Fruit fly (Drosophila melanogaster) whole organism, embryonic: Measurements from ENCODE around the gene f-cup.

Source experiments
- ATbp ChIP-seq: fragments of 200-800 bp; sonication (Bioruptor generic); optimal IDR thresholded peaks from 2 replicates; lab custom pipeline; 2017; ENCODE audit warnings: missing biosample characterization, mild to moderate bottlenecking, missing genetic modification characterization, missing genetic modification reagents
- CG10366 ChIP-seq: fragments of 200-800 bp; sonication (Bioruptor generic); IDR thresholded peaks from 2 replicates; pipeline ENCODE4 v1.3.6; 2022; ENCODE audit warnings: missing biosample characterization, missing genetic modification characterization
- CG10543 ChIP-seq: fragments of 200-800 bp; sonication (Bioruptor generic); optimal IDR thresholded peaks from 3 replicates; lab custom pipeline; 2017; ENCODE audit warnings: missing biosample characterization, mild to moderate bottlenecking, missing genetic modification characterization, moderate library complexity
- CG11398 ChIP-seq: fragments of 200-800 bp; sonication (Bioruptor generic); optimal IDR thresholded peaks from 2 replicates; lab custom pipeline; 2016; ENCODE audit warnings: missing biosample characterization, missing genetic modification characterization
- CG12236 ChIP-seq: fragments of 200-800 bp; sonication (Bioruptor generic); optimal IDR thresholded peaks from 2 replicates; lab custom pipeline; 2016; ENCODE audit warnings: missing biosample characterization, missing genetic modification characterization
- CG1233 ChIP-seq: fragments of 200-800 bp; sonication (Bioruptor generic); optimal IDR thresholded peaks from 4 replicates; lab custom pipeline; 2018; ENCODE audit warnings: missing biosample characterization, mild to moderate bottlenecking, missing genetic modification characterization
- CG12744 ChIP-seq: fragments of 200-800 bp; sonication (Bioruptor generic); optimal IDR thresholded peaks from 2 replicates; lab custom pipeline; 2016; ENCODE audit warnings: missing biosample characterization, missing genetic modification characterization
- CG13296 ChIP-seq: fragments of 200-800 bp; sonication (Bioruptor generic); optimal IDR thresholded peaks from 3 replicates; lab custom pipeline; 2018; ENCODE audit warnings: missing biosample characterization, mild to moderate bottlenecking, missing genetic modification characterization
- CG13775 ChIP-seq: fragments of 200-800 bp; sonication (Bioruptor generic); optimal IDR thresholded peaks from 3 replicates; lab custom pipeline; 2017; ENCODE audit warnings: missing biosample characterization, mild to moderate bottlenecking, missing genetic modification characterization
- CG14710 ChIP-seq: fragments of 200-800 bp; sonication (Bioruptor generic); optimal IDR thresholded peaks from 3 replicates; lab custom pipeline; 2019; ENCODE audit warnings: missing biosample characterization, mild to moderate bottlenecking, missing genetic modification characterization, moderate library complexity
- CG14965 ChIP-seq: fragments of 200-800 bp; sonication (Bioruptor generic); optimal IDR thresholded peaks from 2 replicates; lab custom pipeline; 2016; ENCODE audit warnings: missing biosample characterization, missing genetic modification characterization, borderline replicate concordance
- CG15601 ChIP-seq: fragments of 200-800 bp; sonication (Bioruptor generic); optimal IDR thresholded peaks from 3 replicates; lab custom pipeline; 2019; ENCODE audit warnings: missing biosample characterization, mild to moderate bottlenecking, missing genetic modification characterization, moderate library complexity
- CG17829 ChIP-seq: fragments of 200-800 bp; optimal IDR thresholded peaks from 2 replicates; lab custom pipeline; 2019; ENCODE audit warnings: missing biosample characterization, mild to moderate bottlenecking, missing genetic modification characterization, moderate library complexity
- CG2875 ChIP-seq: fragments of 200-800 bp; sonication (Bioruptor generic); optimal IDR thresholded peaks from 2 replicates; lab custom pipeline; 2017; ENCODE audit warnings: missing biosample characterization, mild to moderate bottlenecking, missing genetic modification characterization, missing genetic modification reagents
- CG32532 ChIP-seq: fragments of 200-800 bp; sonication (Bioruptor generic); IDR thresholded peaks from 2 replicates; pipeline ENCODE4 v1.3.6; 2022; ENCODE audit warnings: missing biosample characterization, missing genetic modification characterization
- CG34224 ChIP-seq: fragments of 200-800 bp; sonication (Bioruptor generic); IDR thresholded peaks from 3 replicates; pipeline ENCODE4 v1.3.6; 2022; ENCODE audit warnings: missing biosample characterization, missing genetic modification characterization; ENCODE audit not compliant: partially characterized antibody
- CG5180 ChIP-seq: fragments of 200-800 bp; sonication (Bioruptor generic); optimal IDR thresholded peaks from 3 replicates; lab custom pipeline; 2017; ENCODE audit warnings: missing biosample characterization, missing genetic modification characterization, mild to moderate bottlenecking, moderate library complexity, missing genetic modification reagents
- CG6813 ChIP-seq: fragments of 200-800 bp; sonication (Bioruptor generic); optimal IDR thresholded peaks from 2 replicates; lab custom pipeline; 2017; ENCODE audit warnings: missing biosample characterization, missing genetic modification characterization, mild to moderate bottlenecking, moderate library complexity, missing genetic modification reagents
- CG7357 ChIP-seq: fragments of 200-800 bp; sonication (Bioruptor generic); IDR thresholded peaks from 3 replicates; pipeline ENCODE4 v1.3.6; 2022; ENCODE audit warnings: missing biosample characterization, missing genetic modification characterization
- CG7556 ChIP-seq: fragments of 200-800 bp; sonication (Bioruptor generic); optimal IDR thresholded peaks from 2 replicates; lab custom pipeline; 2017; ENCODE audit warnings: missing biosample characterization, mild to moderate bottlenecking, missing genetic modification characterization
- CG8388 ChIP-seq: fragments of 200-800 bp; sonication (Bioruptor generic); optimal IDR thresholded peaks from 2 replicates; lab custom pipeline; 2019; ENCODE audit warnings: missing biosample characterization, mild to moderate bottlenecking, missing genetic modification characterization, moderate library complexity
- CG8924 ChIP-seq: fragments of 200-800 bp; optimal IDR thresholded peaks from 3 replicates; lab custom pipeline; 2019; ENCODE audit warnings: missing biosample characterization, mild to moderate bottlenecking, missing genetic modification characterization, moderate library complexity
- CG9215 ChIP-seq: fragments of 200-800 bp; sonication (Bioruptor generic); IDR thresholded peaks from 2 replicates; pipeline ENCODE4 v1.3.6; 2022; ENCODE audit warnings: missing biosample characterization, missing genetic modification characterization
- CG9727 ChIP-seq: fragments of 200-800 bp; sonication (Bioruptor generic); optimal IDR thresholded peaks from 3 replicates; lab custom pipeline; 2017; ENCODE audit warnings: missing biosample characterization, mild to moderate bottlenecking, missing genetic modification characterization
- Dll ChIP-seq: fragments of 200-800 bp; sonication (Bioruptor generic); IDR thresholded peaks from 4 replicates; pipeline ENCODE4 v1.3.6; 2022; ENCODE audit warnings: missing biosample characterization, missing genetic modification characterization; ENCODE audit not compliant: partially characterized antibody
- Hmx ChIP-seq: fragments of 200-800 bp; sonication (Bioruptor generic); optimal IDR thresholded peaks from 2 replicates; lab custom pipeline; 2016; ENCODE audit warnings: missing biosample characterization, missing genetic modification characterization
- Kr ChIP-seq: fragments of 200-800 bp; sonication (Bioruptor generic); optimal IDR thresholded peaks from 2 replicates; lab custom pipeline; 2017; ENCODE audit warnings: missing biosample characterization, mild to moderate bottlenecking, missing genetic modification characterization
- Nf-YB ChIP-seq: fragments of 200-800 bp; sonication (Bioruptor generic); optimal IDR thresholded peaks from 3 replicates; lab custom pipeline; 2019; ENCODE audit warnings: missing biosample characterization, mild to moderate bottlenecking, missing genetic modification characterization, moderate library complexity
- NfI ChIP-seq: fragments of 200-800 bp; sonication (Bioruptor generic); optimal IDR thresholded peaks from 3 replicates; lab custom pipeline; 2018; ENCODE audit warnings: missing biosample characterization, mild to moderate bottlenecking, missing genetic modification characterization, moderate library complexity
- Oaz ChIP-seq: fragments of 200-800 bp; sonication (Bioruptor generic); IDR thresholded peaks from 2 replicates; pipeline ENCODE4 v1.3.6; 2022; ENCODE audit warnings: missing biosample characterization, missing genetic modification characterization
- Sry-δ ChIP-seq: fragments of 200-800 bp; sonication (Bioruptor generic); optimal IDR thresholded peaks from 2 replicates; lab custom pipeline; 2016; ENCODE audit warnings: missing biosample characterization, missing genetic modification characterization
- Vsx1 ChIP-seq: fragments of 200-800 bp; sonication (Bioruptor generic); optimal IDR thresholded peaks from 2 replicates; lab custom pipeline; 2017; ENCODE audit warnings: missing biosample characterization, mild to moderate bottlenecking, missing genetic modification characterization, missing genetic modification reagents
- cad ChIP-seq: fragments of >200 bp; optimal IDR thresholded peaks from 2 replicates; lab custom pipeline; 2017; ENCODE audit warnings: missing biosample characterization, missing genetic modification characterization
- crc ChIP-seq: fragments of 200-800 bp; sonication (Bioruptor generic); optimal IDR thresholded peaks from 2 replicates; lab custom pipeline; 2016; ENCODE audit warnings: missing biosample characterization, missing genetic modification characterization
- croc ChIP-seq: fragments of 200-800 bp; sonication (Bioruptor generic); conservative IDR thresholded peaks from 3 replicates; pipeline ENCODE4 v1.3.6; 2022; ENCODE audit warnings: missing biosample characterization, missing genetic modification characterization
- crol ChIP-seq: fragments of 200-800 bp; sonication (Bioruptor generic); IDR thresholded peaks from 2 replicates; pipeline ENCODE4 v1.3.6; 2022; ENCODE audit warnings: missing biosample characterization, missing genetic modification characterization
- gsb ChIP-seq: fragments of 200-800 bp; sonication (Bioruptor generic); IDR thresholded peaks from 2 replicates; pipeline ENCODE4 v1.3.6; 2022; ENCODE audit warnings: missing biosample characterization, missing genetic modification characterization
- ind ChIP-seq: fragments of 200-800 bp; sonication (Bioruptor generic); optimal IDR thresholded peaks from 3 replicates; lab custom pipeline; 2016; ENCODE audit warnings: missing biosample characterization, missing genetic modification characterization
- jumu ChIP-seq: fragments of 200-800 bp; sonication (Bioruptor generic); optimal IDR thresholded peaks from 3 replicates; lab custom pipeline; 2016; ENCODE audit warnings: missing biosample characterization, missing genetic modification characterization
- lmd ChIP-seq: fragments of 200-800 bp; sonication (Bioruptor generic); IDR thresholded peaks from 2 replicates; pipeline ENCODE4 v1.3.6; 2022; ENCODE audit warnings: missing biosample characterization, missing genetic modification characterization
- mam ChIP-seq: fragments of 200-800 bp; sonication (Bioruptor generic); optimal IDR thresholded peaks from 3 replicates; lab custom pipeline; 2016; ENCODE audit warnings: missing biosample characterization, missing genetic modification characterization
- nom ChIP-seq: fragments of 200-800 bp; sonication (Bioruptor generic); optimal IDR thresholded peaks from 2 replicates; lab custom pipeline; 2017; ENCODE audit warnings: missing biosample characterization, missing genetic modification characterization, mild to moderate bottlenecking, moderate library complexity, missing genetic modification reagents
- org-1 ChIP-seq: fragments of 200-800 bp; sonication (Bioruptor generic); optimal IDR thresholded peaks from 2 replicates; lab custom pipeline; 2017; ENCODE audit warnings: missing biosample characterization, missing genetic modification characterization
- scrt ChIP-seq: fragments of 200-800 bp; sonication (Bioruptor generic); optimal IDR thresholded peaks from 2 replicates; lab custom pipeline; 2018; ENCODE audit warnings: missing biosample characterization, mild to moderate bottlenecking, missing genetic modification characterization, moderate library complexity
- shn ChIP-seq: fragments of 200-800 bp; sonication (Bioruptor generic); optimal IDR thresholded peaks from 3 replicates; lab custom pipeline; 2016; ENCODE audit warnings: missing biosample characterization, missing genetic modification characterization
- sob ChIP-seq: fragments of 200-800 bp; sonication (Bioruptor generic); IDR thresholded peaks from 2 replicates; pipeline ENCODE4 v1.3.6; 2022; ENCODE audit warnings: missing biosample characterization, missing genetic modification characterization
- tx ChIP-seq: fragments of 200-800 bp; sonication (Bioruptor generic); optimal IDR thresholded peaks from 2 replicates; lab custom pipeline; 2016; ENCODE audit warnings: missing biosample characterization, missing genetic modification characterization
- vfl ChIP-seq: fragments of 200-800 bp; sonication (Bioruptor generic); optimal IDR thresholded peaks from 2 replicates; lab custom pipeline; 2016; ENCODE audit warnings: missing biosample characterization, missing genetic modification characterization
- zfh1 ChIP-seq: fragments of 200-800 bp; sonication (Bioruptor generic); IDR thresholded peaks from 3 replicates; pipeline ENCODE4 v1.3.6; 2022; ENCODE audit warnings: missing biosample characterization, missing genetic modification characterization

Gene f-cup

dm6 chr3R:13686371-13687211 is 14.0 kb downstream of the f-cup start, which contains the start of gene omd (continued):
- TF ChIP-seq Hmx = no peak
- TF ChIP-seq CG14965 = peak; percentile 52
- peak; percentile 85 for TF ChIP-seq CG6813 (GFP tag; lab: Kevin White, UChicago)
- TF ChIP-seq jumu (GFP tag; lab: Kevin White, UChicago) = peak; percentile 27
- TF ChIP-seq CG13296 (GFP tag; lab: Kevin White, UChicago) = peak; percentile 75
- TF ChIP-seq scrt (GFP tag; lab: Kevin White, UChicago) = no peak
- TF ChIP-seq CG11398 (GFP tag; lab: Kevin White, UChicago) = peak; percentile 31
- TF ChIP-seq ind = no peak
- TF ChIP-seq croc (GFP tag; lab: Robert Waterston, UW) = peak; percentile 29; the same call in 2 of the 3 replicates
- peak; percentile 61 for TF ChIP-seq CG12236 (GFP tag; lab: Kevin White, UChicago)
- peak; percentile 56 for TF ChIP-seq CG13775
- TF ChIP-seq CG10366 = peak; percentile 47
- TF ChIP-seq lmd (GFP tag; lab: Robert Waterston, UW) = peak; percentile 26; the same call in 1 of the 2 replicates
- peak; percentile 47; the same call in 1 of the 2 replicates for TF ChIP-seq gsb
- TF ChIP-seq cad (GFP tag; lab: Kevin White, UChicago) = no peak
- no peak for TF ChIP-seq nom
- peak; percentile 14 for TF ChIP-seq CG12744 (GFP tag; lab: Kevin White, UChicago)
- TF ChIP-seq Kr = peak; percentile 72
- peak; percentile 33; the same call in 1 of the 3 replicates for TF ChIP-seq zfh1 (GFP tag; lab: Robert Waterston, UW)
- peak; percentile 48 for TF ChIP-seq crc (GFP tag; lab: Kevin White, UChicago)
- TF ChIP-seq CG9727 (GFP tag; lab: Kevin White, UChicago) = peak; percentile 76
- TF ChIP-seq CG14710 (tag; lab: Kevin White, UChicago) = peak; percentile 50
- TF ChIP-seq ATbp (GFP tag; lab: Kevin White, UChicago) = peak; percentile 89
- no peak for TF ChIP-seq CG7556 (GFP tag; lab: Kevin White, UChicago)
- peak; percentile 12 for TF ChIP-seq vfl
- TF ChIP-seq CG5180 = no peak
- TF ChIP-seq NfI = no peak
- TF ChIP-seq sob (GFP tag; lab: Robert Waterston, UW) = peak; percentile 73
- TF ChIP-seq CG32532 (GFP tag; lab: Robert Waterston, UW) = peak; percentile 43
- no peak for TF ChIP-seq CG7357 (GFP tag; lab: Robert Waterston, UW)
- no peak for TF ChIP-seq CG34224 (GFP tag; lab: Robert Waterston, UW)
- TF ChIP-seq org-1 (GFP tag; lab: Kevin White, UChicago) = peak; percentile 70
- peak; percentile 36 for TF ChIP-seq CG17829 (tag; lab: Kevin White, UChicago)
- TF ChIP-seq tx (GFP tag; lab: Kevin White, UChicago) = peak; percentile 40
- no peak for TF ChIP-seq CG9215 (GFP tag; lab: Robert Waterston, UW)
- TF ChIP-seq CG8924 (tag; lab: Kevin White, UChicago) = peak; percentile 62
- peak; percentile 63 for TF ChIP-seq CG2875 (GFP tag; lab: Kevin White, UChicago)
- TF ChIP-seq CG1233 (GFP tag; lab: Kevin White, UChicago) = peak; percentile 57
- TF ChIP-seq Vsx1 (GFP tag; lab: Kevin White, UChicago) = no peak
- TF ChIP-seq CG15601 (tag; lab: Kevin White, UChicago) = no peak
- peak; percentile 16 for TF ChIP-seq CG8388
- peak; percentile 16 for TF ChIP-seq Sry-δ (GFP tag; lab: Kevin White, UChicago)
- peak; percentile 48 for TF ChIP-seq Nf-YB (GFP tag; lab: Kevin White, UChicago)
- peak; percentile 39 for TF ChIP-seq shn (GFP tag; lab: Kevin White, UChicago)
- no peak for TF ChIP-seq mam (GFP tag; lab: Kevin White, UChicago)
- peak; percentile 83 for TF ChIP-seq CG10543 (GFP tag; lab: Kevin White, UChicago)
- TF ChIP-seq Dll (GFP tag; lab: Robert Waterston, UW) = no peak
- TF ChIP-seq crol (GFP tag; lab: Robert Waterston, UW) = peak; percentile 75
- no peak for TF ChIP-seq Oaz (GFP tag; lab: Robert Waterston, UW)
